Fruit fly (Drosophila melanogaster): ENCODE measurements around the gene CG13712.

The CG13712 gene

DNA sequence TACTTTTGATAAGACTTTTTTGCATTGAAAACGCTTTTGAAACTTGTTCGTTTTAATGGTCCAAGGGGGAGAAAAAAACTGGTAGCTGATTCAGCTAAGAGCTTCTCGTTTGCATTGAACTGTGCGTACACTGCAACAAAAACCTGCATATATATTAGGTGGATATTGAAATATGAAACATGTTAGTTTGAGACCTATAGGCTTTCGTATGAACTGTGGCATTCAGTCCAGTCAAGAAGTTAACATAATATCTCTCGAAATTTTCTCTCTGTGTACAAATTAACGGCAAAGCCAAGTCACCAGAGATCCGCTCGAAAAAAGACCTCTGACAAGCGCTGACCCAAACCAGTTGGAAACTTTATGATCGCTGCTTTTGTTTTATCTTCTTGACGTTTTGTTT, 11.7 kb downstream of the CG13712 start (continued):
- TF ChIP-seq bbx (GFP tag; IDR thresholded peaks at IDR 0.05; ENCODE audit: partially characterized antibody) (no peak), CG6791 (GFP tag; IDR thresholded peaks at IDR 0.05; ENCODE audit: partially characterized antibody) (0 out of 3 replicates have a peak, but pooled peaks have one; percentile 11), HmgD (GFP tag; optimal IDR thresholded peaks at IDR 0.05) (peak; percentile 62), ro (GFP tag; IDR thresholded peaks at IDR 0.05) (peak; percentile 53; the same call in 1 of the 2 replicates), unpg (GFP tag; optimal IDR thresholded peaks at IDR 0.05) (peak; percentile 85), Dip2 (GFP tag; IDR thresholded peaks at IDR 0.05) (no peak), Med (GFP tag) (peak; percentile 98), CG2712 (tag; optimal IDR thresholded peaks at IDR 0.05) (peak; percentile 76), CG33557 (GFP tag; optimal IDR thresholded peaks at IDR 0.05) (peak; percentile 22), CG15073 (GFP tag; optimal IDR thresholded peaks at IDR 0.05) (no peak), Six4 (GFP tag; optimal IDR thresholded peaks at IDR 0.05) (peak; percentile 73), CG16813 (GFP tag; IDR thresholded peaks at IDR 0.05; ENCODE audit: partially characterized antibody) (no peak), CG3838 (GFP tag; optimal IDR thresholded peaks at IDR 0.05) (peak; percentile 60), nerfin-2 (GFP tag; IDR thresholded peaks at IDR 0.05; ENCODE audit: partially characterized antibody) (no peak), Bgb (GFP tag; IDR thresholded peaks at IDR 0.05; ENCODE audit: partially characterized antibody) (no peak), luna (GFP tag; optimal IDR thresholded peaks at IDR 0.05) (no peak), CG10321 (GFP tag; IDR thresholded peaks at IDR 0.05) (no peak), CG8765 (GFP tag; IDR thresholded peaks at IDR 0.05) (peak; percentile 67), ac (GFP tag; optimal IDR thresholded peaks at IDR 0.05) (no peak), CG4328 (GFP tag; optimal IDR thresholded peaks at IDR 0.05) (peak; percentile 48), wdn (GFP tag; IDR thresholded peaks at IDR 0.05) (peak; percentile 81), Nf-YB (GFP tag; optimal IDR thresholded peaks at IDR 0.05) (peak; percentile 57), Ptx1 (GFP tag; IDR thresholded peaks at IDR 0.05) (peak; percentile 84), bab2 (GFP tag; optimal IDR thresholded peaks at IDR 0.05) (peak; percentile 81), CG11085 (GFP tag; IDR thresholded peaks at IDR 0.05) (peak; percentile 54), gt (GFP tag; IDR thresholded peaks at IDR 0.05) (peak; percentile 46; the same call in 1 of the 2 replicates), lilli (GFP tag; optimal IDR thresholded peaks at IDR 0.05) (peak; percentile 87), Mes4 (GFP tag; optimal IDR thresholded peaks at IDR 0.05) (peak; percentile 65), insv (GFP tag; optimal IDR thresholded peaks at IDR 0.05) (no peak), NfI (GFP tag; optimal IDR thresholded peaks at IDR 0.05) (peak; percentile 87), cas (GFP tag; IDR thresholded peaks at IDR 0.05) (peak; percentile 58; the same call in 1 of the 2 replicates), Sox100B (GFP tag; optimal IDR thresholded peaks at IDR 0.05) (peak; percentile 76), Hey (tag; optimal IDR thresholded peaks at IDR 0.05) (peak; percentile 50), Atf3 (GFP tag; optimal IDR thresholded peaks at IDR 0.05) (peak; percentile 60), CG13123 (GFP tag; optimal IDR thresholded peaks at IDR 0.05) (peak; percentile 58), ttk (GFP tag; IDR thresholded peaks at IDR 0.05) (peak; percentile 79), gcm (GFP tag; optimal IDR thresholded peaks at IDR 0.05) (peak; percentile 58), fru (optimal IDR thresholded peaks at IDR 0.05) (no peak), CG8290 (GFP tag; optimal IDR thresholded peaks at IDR 0.05) (peak; percentile 30), CG8290 (tag; optimal IDR thresholded peaks at IDR 0.05) (peak in 1 of 2 experiments; percentile 94), CG11560 (tag; IDR thresholded peaks at IDR 0.05) (0 out of 3 replicates have a peak, but pooled peaks have one; percentile 36), CG17328 (GFP tag; IDR thresholded peaks at IDR 0.05) (peak; percentile 84), grn (GFP tag; optimal IDR thresholded peaks at IDR 0.05) (no peak), CG34422 (GFP tag; IDR thresholded peaks at IDR 0.05) (peak; percentile 90), btn (GFP tag; optimal IDR thresholded peaks at IDR 0.05) (peak; percentile 73), shn (GFP tag; optimal IDR thresholded peaks at IDR 0.05) (peak; percentile 66), Rx (GFP tag; IDR thresholded peaks at IDR 0.05) (peak; percentile 81), otp (GFP tag; IDR thresholded peaks at IDR 0.05) (peak; percentile 86), tap (tag; optimal IDR thresholded peaks at IDR 0.05) (peak; percentile 76), Drgx (GFP tag; IDR thresholded peaks at IDR 0.05) (peak; percentile 81), stc (GFP tag; IDR thresholded peaks at IDR 0.05) (peak; percentile 84), TFAM (GFP tag; optimal IDR thresholded peaks at IDR 0.05) (no peak)

Data from whole organism, embryonic.